Fruit fly (Drosophila melanogaster): ENCODE measurements around the gene sstn.
A peak's percentile ranks its signal among the peaks of the same experiment; 100 is the strongest.

The sstn gene

dm6 chr3L:15102669-15103309 lies 8.3 kb upstream of the sstn start (continued):
- TF ChIP-seq CG6808 (GFP tag; optimal IDR thresholded peaks at IDR 0.05) (no peak), CG10669 (GFP tag; optimal IDR thresholded peaks at IDR 0.05) (no peak), fd85E (GFP tag; optimal IDR thresholded peaks at IDR 0.05) (no peak), spab (GFP tag; optimal IDR thresholded peaks at IDR 0.05) (peak; percentile 28), CG8319 (GFP tag; optimal IDR thresholded peaks at IDR 0.05) (no peak), esn (GFP tag; optimal IDR thresholded peaks at IDR 0.05) (no peak), fd59A (GFP tag; optimal IDR thresholded peaks at IDR 0.05) (no peak), Smox (GFP tag; optimal IDR thresholded peaks at IDR 0.05) (no peak)

dm6 chr3L:15101639-15102413 lies 7.3 kb upstream of the sstn start:
- TF ChIP-seq Ets96B (tag; optimal IDR thresholded peaks at IDR 0.05) (peak; percentile 10), eg (GFP tag; IDR thresholded peaks at IDR 0.05) (peak; percentile 51; the same call in 2 of the 3 replicates), CG34406 (GFP tag; optimal IDR thresholded peaks at IDR 0.05) (peak; percentile 2), Hr39 (GFP tag; optimal IDR thresholded peaks at IDR 0.05) (peak; percentile 52), CG6854 (GFP tag; optimal IDR thresholded peaks at IDR 0.05) (peak; percentile 100), dsx (GFP tag; optimal IDR thresholded peaks at IDR 0.05; ENCODE audit: poor library complexity, severe bottlenecking) (peak; percentile 63), CG3919 (GFP tag; optimal IDR thresholded peaks at IDR 0.05) (peak; percentile 12), Sox102F (GFP tag; optimal IDR thresholded peaks at IDR 0.05) (peak; percentile 56), CG10669 (GFP tag; optimal IDR thresholded peaks at IDR 0.05) (peak; percentile 33), acj6 (GFP tag; optimal IDR thresholded peaks at IDR 0.05) (peak; percentile 52), CG6163 (GFP tag; IDR thresholded peaks at IDR 0.05) (peak; percentile 53; the same call in 2 of the 3 replicates), Hr4 (GFP tag; optimal IDR thresholded peaks at IDR 0.05) (peak; percentile 34), Met (GFP tag; optimal IDR thresholded peaks at IDR 0.05) (peak; percentile 42), CG4318 (GFP tag; optimal IDR thresholded peaks at IDR 0.05) (no peak), Lpt (GFP tag; optimal IDR thresholded peaks at IDR 0.05) (peak; percentile 41), Smox (GFP tag; optimal IDR thresholded peaks at IDR 0.05) (peak; percentile 33), CG11762 (GFP tag; optimal IDR thresholded peaks at IDR 0.05; ENCODE audit: insufficient read depth) (peak; percentile 2), Sox14 (GFP tag; optimal IDR thresholded peaks at IDR 0.05) (peak; percentile 68), CG11294 (GFP tag; IDR thresholded peaks at IDR 0.05) (no peak), CG8632 (GFP tag; optimal IDR thresholded peaks at IDR 0.05) (no peak), achi (GFP tag; optimal IDR thresholded peaks at IDR 0.05) (peak; percentile 35), Eip78C (GFP tag) (peak; percentile 67), CG7368 (GFP tag; optimal IDR thresholded peaks at IDR 0.05) (no peak), ss (GFP tag; optimal IDR thresholded peaks at IDR 0.05) (peak in 1 of 2 experiments; percentile 85), CG16779 (tag; optimal IDR thresholded peaks at IDR 0.05) (peak; percentile 1), pdm3 (GFP tag; optimal IDR thresholded peaks at IDR 0.05) (peak; percentile 59), esn (GFP tag; optimal IDR thresholded peaks at IDR 0.05) (peak; percentile 51), Eip75B (GFP tag; optimal IDR thresholded peaks at IDR 0.05) (peak; percentile 21), lz (GFP tag; optimal IDR thresholded peaks at IDR 0.05) (peak; percentile 40), CG15336 (GFP tag; IDR thresholded peaks at IDR 0.05) (peak; percentile 37; the same call in 1 of the 2 replicates), fd85E (GFP tag; optimal IDR thresholded peaks at IDR 0.05) (no peak), Hr38 (GFP tag; optimal IDR thresholded peaks at IDR 0.05) (no peak), svp (GFP tag) (peak; percentile 84), Ets21C (GFP tag; optimal IDR thresholded peaks at IDR 0.05) (peak; percentile 2), CG6808 (GFP tag; optimal IDR thresholded peaks at IDR 0.05) (peak; percentile 6), CG8119 (GFP tag; IDR thresholded peaks at IDR 0.05) (no peak), Blimp-1 (GFP tag; optimal IDR thresholded peaks at IDR 0.05) (peak; percentile 46), CG3032 (tag; optimal IDR thresholded peaks at IDR 0.05) (no peak), CG6792 (GFP tag; optimal IDR thresholded peaks at IDR 0.05) (no peak), net (GFP tag; optimal IDR thresholded peaks at IDR 0.05) (peak; percentile 16), Eip93F (GFP tag; optimal IDR thresholded peaks at IDR 0.05) (no peak), CG1621 (tag; optimal IDR thresholded peaks at IDR 0.05) (no peak), cyc (GFP tag; optimal IDR thresholded peaks at IDR 0.05) (peak; percentile 60), salr (GFP tag; optimal IDR thresholded peaks at IDR 0.05) (no peak)
